Worm (Caenorhabditis elegans) whole organism, young adult: ENCODE data around the gene C16C8.16.
A peak's percentile ranks its signal among the peaks of the same experiment; 100 is the strongest.

Experiments used
- B0336.3 ChIP-seq: fragments of 200-800 bp; sonication (Bioruptor generic); IDR thresholded peaks from 2 replicates; pipeline ENCODE4 v1.3.6; 2022; ENCODE audit warnings: missing genetic modification characterization, missing compliant biosample characterization
- C17E4.6 ChIP-seq: fragments of 200-800 bp; sonication (Bioruptor generic); IDR thresholded peaks from 2 replicates; pipeline ENCODE4 v1.3.6; 2022; ENCODE audit warnings: missing genetic modification reagents, missing genetic modification characterization, missing compliant biosample characterization
- F49E8.2 ChIP-seq: sonication (generic microtip); optimal IDR thresholded peaks from 3 replicates; lab custom pipeline; 2017; ENCODE audit warnings: missing genetic modification characterization, mild to moderate bottlenecking, missing compliant biosample characterization, antibody characterized with exemption, moderate library complexity; ENCODE audit not compliant: insufficient read depth
- F52B5.7 ChIP-seq: sonication (generic microtip); optimal IDR thresholded peaks from 2 replicates; lab custom pipeline; 2016; ENCODE audit warnings: mild to moderate bottlenecking, missing genetic modification characterization, missing compliant biosample characterization
- T07F8.4 ChIP-seq: sonication (generic microtip); optimal IDR thresholded peaks from 2 replicates; lab custom pipeline; 2016; ENCODE audit warnings: mild to moderate bottlenecking, missing genetic modification characterization, moderate library complexity, missing compliant biosample characterization
- Y79H2A.3 ChIP-seq: fragments of 200-800 bp; sonication (Bioruptor generic); conservative IDR thresholded peaks from 2 replicates; pipeline ENCODE4 v1.3.6; 2022; ENCODE audit warnings: missing genetic modification reagents, missing genetic modification characterization, missing compliant biosample characterization
- ama-1 ChIP-seq, 3 experiments: fragments of 150-350 bp in 1 of 3; sonication (generic microtip) in 2 of 3; optimal IDR thresholded peaks; 2 replicates each; lab custom pipeline; 2014 to 2018; ENCODE audit warnings: missing biosample characterization in 2 of 3, missing genetic modification characterization in 2 of 3, missing genetic modification reagents in 2 of 3
- aptf-2 ChIP-seq: fragments of 200-800 bp; sonication (Bioruptor generic); conservative IDR thresholded peaks from 2 replicates; pipeline ENCODE4 v1.3.6; 2022; ENCODE audit warnings: missing genetic modification reagents, missing genetic modification characterization, missing compliant biosample characterization
- atf-7 ChIP-seq: sonication (generic microtip); optimal IDR thresholded peaks from 2 replicates; lab custom pipeline; 2017; ENCODE audit warnings: mild to moderate bottlenecking, missing genetic modification characterization, missing compliant biosample characterization
- attf-5 ChIP-seq: fragments of 200-800 bp; sonication (Bioruptor generic); optimal IDR thresholded peaks from 2 replicates; lab custom pipeline; 2018; ENCODE audit warnings: mild to moderate bottlenecking, missing genetic modification characterization, missing compliant biosample characterization
- attf-6 ChIP-seq: fragments of 200-800 bp; sonication (Bioruptor generic); IDR thresholded peaks from 2 replicates; pipeline ENCODE4 v1.3.6; 2022; ENCODE audit warnings: missing genetic modification reagents, missing genetic modification characterization, missing compliant biosample characterization
- ccch-3 ChIP-seq: fragments of 200-800 bp; sonication (Bioruptor generic); optimal IDR thresholded peaks from 2 replicates; lab custom pipeline; 2018; ENCODE audit warnings: mild to moderate bottlenecking, missing genetic modification characterization, missing compliant biosample characterization
- cebp-1 ChIP-seq, 2 experiments: fragments of 200-800 bp in 1 of 2; sonication (Bioruptor generic) in 1 of 2; sonication (generic microtip) in 1 of 2; IDR thresholded peaks in 1 of 2; optimal IDR thresholded peaks in 1 of 2; 2 replicates each; pipeline versions ENCODE4 v1.3.6 to Lab custom; 2017 to 2022; ENCODE audit warnings: missing compliant biosample characterization in 2 of 2, missing genetic modification characterization in 2 of 2, mild to moderate bottlenecking in 1 of 2, missing genetic modification reagents in 1 of 2, moderate library complexity in 1 of 2
- ceh-27 ChIP-seq: fragments of 200-800 bp; sonication (Bioruptor generic); optimal IDR thresholded peaks from 2 replicates; lab custom pipeline; 2018; ENCODE audit warnings: mild to moderate bottlenecking, missing genetic modification characterization, moderate library complexity, missing compliant biosample characterization
- ceh-58 ChIP-seq: fragments of 200-800 bp; sonication (Bioruptor generic); IDR thresholded peaks from 2 replicates; pipeline ENCODE4 v1.3.6; 2022; ENCODE audit warnings: missing genetic modification characterization, missing compliant biosample characterization
- ceh-79 ChIP-seq: sonication (generic microtip); optimal IDR thresholded peaks from 2 replicates; lab custom pipeline; 2017; ENCODE audit warnings: mild to moderate bottlenecking, missing genetic modification characterization, missing compliant biosample characterization
- ceh-91 ChIP-seq: fragments of 200-800 bp; sonication (Bioruptor generic); IDR thresholded peaks from 2 replicates; pipeline ENCODE4 v1.3.6; 2022; ENCODE audit warnings: missing genetic modification reagents, missing genetic modification characterization, missing compliant biosample characterization
- dpl-1 ChIP-seq: fragments of 150-350 bp; optimal IDR thresholded peaks from 2 replicates; lab custom pipeline; 2014; ENCODE audit warnings: missing biosample characterization, missing genetic modification reagents, missing genetic modification characterization
- efl-1 ChIP-seq: fragments of 150-350 bp; optimal IDR thresholded peaks from 2 replicates; lab custom pipeline; 2014; ENCODE audit warnings: missing biosample characterization, missing genetic modification reagents, missing genetic modification characterization
- egrh-3 ChIP-seq: fragments of 200-800 bp; sonication (Bioruptor generic); IDR thresholded peaks from 2 replicates; pipeline ENCODE4 v1.3.6; 2022; ENCODE audit warnings: missing genetic modification reagents, missing genetic modification characterization, missing compliant biosample characterization
- him-1 ChIP-seq: sonication (generic microtip); optimal IDR thresholded peaks from 2 replicates; lab custom pipeline; 2016; ENCODE audit warnings: missing genotype, missing genetic modification reagents, missing genetic modification characterization, missing compliant biosample characterization
- hmg-1.2 ChIP-seq: fragments of 200-800 bp; sonication (Bioruptor generic); IDR thresholded peaks from 2 replicates; pipeline ENCODE4 v1.3.6; 2022; ENCODE audit warnings: missing genetic modification reagents, missing genetic modification characterization, missing compliant biosample characterization
- hrde-1 ChIP-seq: sonication (generic microtip); optimal IDR thresholded peaks from 2 replicates; lab custom pipeline; 2016; ENCODE audit warnings: missing genetic modification characterization, mild to moderate bottlenecking, missing compliant biosample characterization, moderate library complexity, missing genotype, missing genetic modification reagents, borderline replicate concordance
- let-526 ChIP-seq: fragments of 200-800 bp; sonication (Bioruptor generic); IDR thresholded peaks from 2 replicates; pipeline ENCODE4 v1.3.6; 2022; ENCODE audit warnings: missing genetic modification reagents, missing genetic modification characterization, missing compliant biosample characterization
- let-607 ChIP-seq, 2 experiments: fragments of 200-800 bp in 1 of 2; sonication (Bioruptor generic) in 1 of 2; sonication (generic microtip) in 1 of 2; optimal IDR thresholded peaks; 2 replicates each; lab custom pipeline; 2016 to 2018; ENCODE audit warnings: mild to moderate bottlenecking in 2 of 2, missing compliant biosample characterization in 2 of 2, missing genetic modification characterization in 2 of 2, moderate library complexity in 2 of 2, missing genotype in 1 of 2
- lin-35 ChIP-seq, 3 experiments: fragments of 150-350 bp in 2 of 3; sonication (generic microtip) in 1 of 3; optimal IDR thresholded peaks; 2 replicates each; lab custom pipeline; 2014 to 2018; ENCODE audit warnings: missing biosample characterization in 3 of 3, missing genetic modification characterization in 3 of 3, missing genetic modification reagents in 3 of 3
- lir-1 ChIP-seq: fragments of 200-800 bp; sonication (Bioruptor generic); conservative IDR thresholded peaks from 2 replicates; pipeline ENCODE4 v1.3.6; 2022; ENCODE audit warnings: missing genetic modification reagents, missing genetic modification characterization, missing compliant biosample characterization
- mcd-1 ChIP-seq: fragments of 200-800 bp; sonication (Bioruptor generic); IDR thresholded peaks from 2 replicates; pipeline ENCODE4 v1.3.6; 2022; ENCODE audit warnings: missing genetic modification reagents, missing genetic modification characterization, missing compliant biosample characterization
- nfyb-1 ChIP-seq: fragments of 200-800 bp; sonication (Bioruptor generic); IDR thresholded peaks from 2 replicates; pipeline ENCODE4 v1.3.6; 2022; ENCODE audit warnings: missing genetic modification reagents, missing genetic modification characterization, missing compliant biosample characterization
- rpc-1 ChIP-seq, 2 experiments: fragments of 150-350 bp in 1 of 2; sonication (generic microtip) in 1 of 2; optimal IDR thresholded peaks; 2 replicates each; lab custom pipeline; 2014 to 2018; ENCODE audit warnings: missing biosample characterization in 1 of 2, missing genetic modification characterization in 1 of 2, missing genetic modification reagents in 1 of 2, missing genotype in 1 of 2
- snpc-1.3 ChIP-seq: sonication (generic microtip); optimal IDR thresholded peaks from 2 replicates; lab custom pipeline; 2017; ENCODE audit warnings: missing genetic modification characterization, mild to moderate bottlenecking, missing compliant biosample characterization, antibody characterized with exemption, moderate library complexity, missing genotype, missing genetic modification reagents; ENCODE audit not compliant: insufficient read depth
- zfh-2 ChIP-seq: fragments of 200-800 bp; sonication (Bioruptor generic); conservative IDR thresholded peaks from 2 replicates; pipeline ENCODE4 v1.3.6; 2022; ENCODE audit warnings: missing genetic modification reagents, missing genetic modification characterization, missing compliant biosample characterization
- zim-3 ChIP-seq: sonication (generic microtip); optimal IDR thresholded peaks from 2 replicates; lab custom pipeline; 2017; ENCODE audit warnings: mild to moderate bottlenecking, missing genetic modification characterization, moderate library complexity, missing compliant biosample characterization

Gene C16C8.16

ce11 chrII:3428158-3428704 is 17.3 kb upstream of the C16C8.16 start:
- TF ChIP-seq Y79H2A.3 (GFP tag; lab: Robert Waterston, UW) (no peak), hmg-1.2 (peak; percentile 55; the same call in 1 of the 2 replicates), ceh-27 (GFP tag; lab: Kevin White, UChicago) (peak; percentile 56), zfh-2 (peak; percentile 92), let-526 (GFP tag; lab: Robert Waterston, UW) (no peak), attf-5 (GFP tag; lab: Kevin White, UChicago) (peak; percentile 34), nfyb-1 (GFP tag; lab: Robert Waterston, UW) (no peak), egrh-3 (peak; percentile 57), attf-6 (no peak), ceh-91 (GFP tag; lab: Robert Waterston, UW) (no peak), rpc-1 (optimal IDR thresholded peaks at IDR 0.05; lab: Kevin White, UChicago) (no peak), rpc-1 (tag; optimal IDR thresholded peaks at IDR 0.05; lab: Kevin White, UChicago) (no peak), mcd-1 (peak; percentile 40; the same call in 1 of the 2 replicates), T07F8.4 (tag; lab: Kevin White, UChicago) (no peak), efl-1 (GFP tag; lab: Kevin White, UChicago) (no peak), ceh-58 (no peak), cebp-1 (GFP tag; IDR thresholded peaks at IDR 0.05; lab: Robert Waterston, UW) (no peak), cebp-1 (tag; optimal IDR thresholded peaks at IDR 0.05; lab: Kevin White, UChicago) (peak; percentile 29), snpc-1.3 (tag; lab: Kevin White, UChicago) (no peak), ceh-79 (tag; lab: Kevin White, UChicago) (no peak), aptf-2 (GFP tag; lab: Robert Waterston, UW) (no peak), zim-3 (tag; lab: Kevin White, UChicago) (no peak)

DNA sequence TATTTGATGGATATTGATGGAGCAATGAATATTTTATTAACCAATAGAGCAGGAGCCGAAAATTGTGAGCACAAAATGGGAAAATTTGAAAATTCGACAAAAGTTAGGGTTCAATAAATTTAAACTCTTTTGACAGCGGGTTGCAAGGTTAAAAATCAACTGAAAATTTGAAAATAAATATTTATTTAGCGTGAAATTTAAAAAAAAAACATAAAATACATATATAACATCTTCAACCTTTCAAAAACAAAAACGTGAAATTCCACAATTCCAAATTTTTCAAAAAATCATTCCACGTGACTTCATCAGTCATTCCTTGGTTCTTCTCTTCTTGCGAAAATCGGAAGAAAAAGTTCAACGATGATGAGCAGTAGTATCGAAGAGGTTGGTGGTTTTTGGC is 16.2 kb upstream of the C16C8.16 start, which contains the start of gene C16C8.18:
C16C8.18 (plus strand) TSS at position 301 of the 400 bp plus-strand sequence.
- TF ChIP-seq lin-35 (GFP tag; optimal IDR thresholded peaks at IDR 0.05; lab: Kevin White, UChicago), result no peak
- TF ChIP-seq lir-1 (GFP tag; lab: Robert Waterston, UW), result no peak
- TF ChIP-seq hrde-1, result no peak
- no peak for TF ChIP-seq ama-1 (optimal IDR thresholded peaks at IDR 0.05; lab: Kevin White, UChicago)
- TF ChIP-seq ama-1 (GFP tag; optimal IDR thresholded peaks at IDR 0.05; lab: Kevin White, UChicago), result no peak
- no peak for TF ChIP-seq efl-1 (GFP tag; lab: Kevin White, UChicago)
- TF ChIP-seq him-1 (tag; lab: Kevin White, UChicago), result no peak
- no peak for TF ChIP-seq atf-7 (tag; lab: Kevin White, UChicago)
- no peak for TF ChIP-seq C17E4.6 (GFP tag; lab: Robert Waterston, UW)
- TF ChIP-seq dpl-1 (GFP tag; lab: Kevin White, UChicago), result no peak
- TF ChIP-seq F52B5.7 (tag; lab: Kevin White, UChicago), result no peak
- TF ChIP-seq ccch-3 (GFP tag; lab: Kevin White, UChicago), result no peak
- no peak for TF ChIP-seq B0336.3
- no peak for TF ChIP-seq let-607 (tag; optimal IDR thresholded peaks at IDR 0.05; lab: Kevin White, UChicago)
- TF ChIP-seq F49E8.2 (tag; lab: Kevin White, UChicago), result no peak
- TF ChIP-seq T07F8.4 (tag; lab: Kevin White, UChicago), result no peak
- TF ChIP-seq, all 124 proteins: peak for 0
